Worm (Caenorhabditis elegans): ENCODE measurements around the gene ZC196.9.
"Not testable (repeated sequence)": the region's sequence is repeated elsewhere in the genome, so short reads cannot be mapped to it uniquely, and the experiment has no call there.

DNA sequence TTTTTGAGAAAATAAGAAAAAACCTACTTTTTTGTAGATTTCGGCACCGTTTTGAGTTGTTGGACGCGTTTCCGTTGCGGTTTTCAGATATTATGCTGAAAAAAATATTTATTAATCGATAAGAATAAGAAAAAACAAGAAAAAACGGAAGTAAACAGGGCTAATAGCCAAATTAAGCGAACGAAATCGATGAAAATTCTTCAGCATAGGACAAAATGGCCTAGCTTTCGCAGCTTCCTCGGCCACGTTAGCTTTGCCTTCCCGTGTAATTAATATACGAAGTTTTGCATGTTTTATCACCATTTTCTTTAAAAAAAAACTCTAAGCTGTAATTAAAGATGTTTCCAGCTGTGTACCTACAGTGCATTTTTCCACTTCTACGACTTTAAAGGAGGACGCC lies 30.8 kb downstream of the ZC196.9 start, which contains the start of gene ZC190.10:
- TF ChIP-seq jun-1 (tag; optimal IDR thresholded peaks at IDR 0.05); nhr-11 (tag; optimal IDR thresholded peaks at IDR 0.05); hlh-17 (GFP tag; optimal IDR thresholded peaks at IDR 0.05; ENCODE audit: borderline replicate concordance); C34B4.2 (tag; optimal IDR thresholded peaks at IDR 0.05); elt-2 (tag; optimal IDR thresholded peaks at IDR 0.05); nhr-12 (tag; optimal IDR thresholded peaks at IDR 0.05); skn-1 (tag; optimal IDR thresholded peaks at IDR 0.05): not testable (repeated sequence)

Data from whole organism, L1 larva.